Fruit fly (Drosophila melanogaster): Measurements from ENCODE around the gene CG12991.

CG12991 gene

dm6 chrX:17562585-17562984 is 17.1 kb upstream of the CG12991 start (continued):
- peak; percentile 55 for TF ChIP-seq CG6792 (GFP tag; optimal IDR thresholded peaks at IDR 0.05)
- TF ChIP-seq Eip75B (GFP tag; optimal IDR thresholded peaks at IDR 0.05) = peak; percentile 49
- no peak for TF ChIP-seq CG31627 (GFP tag; optimal IDR thresholded peaks at IDR 0.05)
- peak; percentile 24 for TF ChIP-seq Blimp-1 (GFP tag; optimal IDR thresholded peaks at IDR 0.05)
- peak; percentile 67 for TF ChIP-seq CG3919 (GFP tag; optimal IDR thresholded peaks at IDR 0.05)
- peak; percentile 47 for TF ChIP-seq CG9139 (GFP tag; optimal IDR thresholded peaks at IDR 0.05)
- peak; percentile 37 for TF ChIP-seq Hr4 (GFP tag; optimal IDR thresholded peaks at IDR 0.05)
- TF ChIP-seq Hr38 (GFP tag; optimal IDR thresholded peaks at IDR 0.05) = no peak
- TF ChIP-seq CG4318 (GFP tag; optimal IDR thresholded peaks at IDR 0.05) = peak; percentile 41
- peak; percentile 82 for TF ChIP-seq CG8119 (GFP tag; IDR thresholded peaks at IDR 0.05)
- peak; percentile 50 for TF ChIP-seq Smox (GFP tag; optimal IDR thresholded peaks at IDR 0.05)
- peak; percentile 70 for TF ChIP-seq CG32006 (GFP tag; optimal IDR thresholded peaks at IDR 0.05)
- TF ChIP-seq CG8632 (GFP tag; optimal IDR thresholded peaks at IDR 0.05) = peak; percentile 76
- TF ChIP-seq CG6808 (GFP tag; optimal IDR thresholded peaks at IDR 0.05) = peak; percentile 67
- peak; percentile 72 for TF ChIP-seq CG10669 (GFP tag; optimal IDR thresholded peaks at IDR 0.05)
- TF ChIP-seq dsx (GFP tag; optimal IDR thresholded peaks at IDR 0.05; ENCODE audit: poor library complexity, severe bottlenecking) = peak; percentile 77
- TF ChIP-seq CG15336 (GFP tag; IDR thresholded peaks at IDR 0.05) = peak; percentile 71
- peak; percentile 12 for TF ChIP-seq Sox15 (GFP tag; optimal IDR thresholded peaks at IDR 0.05)

dm6 chrX:17566128-17566527 is 13.5 kb upstream of the CG12991 start:
- no peak for TF ChIP-seq Hr38 (GFP tag; optimal IDR thresholded peaks at IDR 0.05)
- no peak for TF ChIP-seq Eip75B (GFP tag; optimal IDR thresholded peaks at IDR 0.05)
- no peak for TF ChIP-seq net (GFP tag; optimal IDR thresholded peaks at IDR 0.05)
- no peak for TF ChIP-seq CG8632 (GFP tag; optimal IDR thresholded peaks at IDR 0.05)
- no peak for TF ChIP-seq CG32006 (GFP tag; optimal IDR thresholded peaks at IDR 0.05)
- no peak for TF ChIP-seq CG10631 (GFP tag; optimal IDR thresholded peaks at IDR 0.05)
- no peak for TF ChIP-seq lz (GFP tag; optimal IDR thresholded peaks at IDR 0.05)
- TF ChIP-seq CG6808 (GFP tag; optimal IDR thresholded peaks at IDR 0.05) = no peak
- no peak for TF ChIP-seq OdsH (GFP tag; optimal IDR thresholded peaks at IDR 0.05)
- TF ChIP-seq CG8119 (GFP tag; IDR thresholded peaks at IDR 0.05) = no peak
- TF ChIP-seq CG16779 (tag; optimal IDR thresholded peaks at IDR 0.05) = no peak

dm6 chrX:17569128-17569527 is 10.5 kb upstream of the CG12991 start, which contains the start of gene ppk23:
TSS of gene ppk23 (minus strand) at chrX:17569228.
- TF ChIP-seq dsx (GFP tag; optimal IDR thresholded peaks at IDR 0.05; ENCODE audit: poor library complexity, severe bottlenecking) (no peak), Hr38 (GFP tag; optimal IDR thresholded peaks at IDR 0.05) (no peak)

- TF ChIP-seq Hr38 (GFP tag; optimal IDR thresholded peaks at IDR 0.05) (no peak), Hr4 (GFP tag; optimal IDR thresholded peaks at IDR 0.05) (peak; percentile 50), CG6808 (GFP tag; optimal IDR thresholded peaks at IDR 0.05) (peak; percentile 51), CG32006 (GFP tag; optimal IDR thresholded peaks at IDR 0.05) (peak; percentile 82), CG6792 (GFP tag; optimal IDR thresholded peaks at IDR 0.05) (peak; percentile 76), spab (GFP tag; optimal IDR thresholded peaks at IDR 0.05) (peak; percentile 25), CG6163 (GFP tag; IDR thresholded peaks at IDR 0.05) (peak; percentile 30; the same call in 2 of the 3 replicates), fd59A (GFP tag; optimal IDR thresholded peaks at IDR 0.05) (peak; percentile 60), Lpt (GFP tag; optimal IDR thresholded peaks at IDR 0.05) (peak; percentile 54), Gug (GFP tag; IDR thresholded peaks at IDR 0.05) (no peak), achi (GFP tag; optimal IDR thresholded peaks at IDR 0.05) (peak; percentile 71), cyc (GFP tag; optimal IDR thresholded peaks at IDR 0.05) (peak; percentile 62), Met (GFP tag; optimal IDR thresholded peaks at IDR 0.05) (peak; percentile 82), svp (GFP tag) (peak; percentile 93), vri (GFP tag; optimal IDR thresholded peaks at IDR 0.05) (peak; percentile 38), Eip75B (GFP tag; optimal IDR thresholded peaks at IDR 0.05) (peak; percentile 77), CG9139 (GFP tag; optimal IDR thresholded peaks at IDR 0.05) (no peak), pdm3 (GFP tag; optimal IDR thresholded peaks at IDR 0.05) (peak; percentile 69), fkh (GFP tag; optimal IDR thresholded peaks at IDR 0.05) (no peak), CG7368 (GFP tag; optimal IDR thresholded peaks at IDR 0.05) (peak; percentile 27), CG10631 (GFP tag; optimal IDR thresholded peaks at IDR 0.05) (peak; percentile 69), CG11294 (GFP tag; IDR thresholded peaks at IDR 0.05) (no peak), CG8119 (GFP tag; IDR thresholded peaks at IDR 0.05) (peak; percentile 25; the same call in 1 of the 3 replicates), Blimp-1 (GFP tag; optimal IDR thresholded peaks at IDR 0.05) (peak; percentile 54), salr (GFP tag; optimal IDR thresholded peaks at IDR 0.05) (peak; percentile 7 to 50), CG11902 (GFP tag; optimal IDR thresholded peaks at IDR 0.05) (peak; percentile 48), Sox102F (GFP tag; optimal IDR thresholded peaks at IDR 0.05) (peak; percentile 78), acj6 (GFP tag; optimal IDR thresholded peaks at IDR 0.05) (peak; percentile 69), lz (GFP tag; optimal IDR thresholded peaks at IDR 0.05) (peak; percentile 77), CG34406 (GFP tag; optimal IDR thresholded peaks at IDR 0.05) (peak; percentile 63)
Observed at dm6 chrX:17570912-17571609, 8.6 kb upstream of the CG12991 start.
